Worm (Caenorhabditis elegans) whole organism, L4 larva: ENCODE measurements around the gene F54C8.6.

Experiments
- F10B5.3 ChIP-seq: sonication (generic microtip); optimal IDR thresholded peaks from 2 replicates; lab custom pipeline; 2016; ENCODE audit warnings: mild to moderate bottlenecking, missing genetic modification characterization, missing compliant biosample characterization
- F49E8.2 ChIP-seq: sonication (generic microtip); optimal IDR thresholded peaks from 2 replicates; lab custom pipeline; 2016; ENCODE audit warnings: missing compliant biosample characterization, mild to moderate bottlenecking, missing genetic modification characterization, borderline replicate concordance
- R02D3.7 ChIP-seq: fragments of 150-350 bp; sonication (generic microtip); optimal IDR thresholded peaks from 3 replicates; lab custom pipeline; 2014; ENCODE audit warnings: missing biosample characterization, missing genetic modification characterization
- T26A8.4 ChIP-seq: fragments of 200-800 bp; sonication (Bioruptor generic); IDR thresholded peaks from 2 replicates; pipeline ENCODE4 v1.3.6; 2022; ENCODE audit warnings: missing genetic modification characterization, missing compliant biosample characterization
- Y105C5A.15 ChIP-seq: fragments of 200-800 bp; sonication (Bioruptor generic); IDR thresholded peaks from 2 replicates; pipeline ENCODE4 v1.3.6; 2022; ENCODE audit warnings: missing genetic modification characterization, missing compliant biosample characterization
- Y48G9A.11 ChIP-seq: fragments of 200-800 bp; sonication (Bioruptor generic); IDR thresholded peaks from 2 replicates; pipeline ENCODE4 v1.3.6; 2022; ENCODE audit warnings: missing genetic modification reagents, missing genetic modification characterization, missing compliant biosample characterization
- ZK337.2 ChIP-seq: fragments of 200-800 bp; sonication (Bioruptor generic); IDR thresholded peaks from 2 replicates; pipeline ENCODE4 v1.3.6; 2022; ENCODE audit warnings: missing genetic modification reagents, missing genetic modification characterization, missing compliant biosample characterization
- ZK546.5 ChIP-seq, 2 experiments: sonication (generic microtip); optimal IDR thresholded peaks; 2 replicates each; lab custom pipeline; 2017; ENCODE audit warnings: missing biosample characterization in 2 of 2, missing genetic modification characterization in 2 of 2
- ceh-20 ChIP-seq: fragments of 200-800 bp; sonication (Bioruptor generic); IDR thresholded peaks from 2 replicates; pipeline ENCODE4 v1.3.6; 2022; ENCODE audit warnings: missing genetic modification reagents, missing genetic modification characterization, missing compliant biosample characterization
- ceh-28 ChIP-seq: fragments of 150-350 bp; optimal IDR thresholded peaks from 2 replicates; lab custom pipeline; 2014; ENCODE audit warnings: missing biosample characterization, missing genetic modification reagents, missing genetic modification characterization
- ceh-32 ChIP-seq: sonication (generic microtip); optimal IDR thresholded peaks from 2 replicates; lab custom pipeline; 2016; ENCODE audit warnings: mild to moderate bottlenecking, missing genetic modification characterization, missing compliant biosample characterization; ENCODE audit not compliant: poor library complexity
- ctbp-1 ChIP-seq: fragments of 200-800 bp; sonication (Bioruptor generic); IDR thresholded peaks from 2 replicates; pipeline ENCODE4 v1.3.6; 2022; ENCODE audit warnings: missing genetic modification reagents, missing genetic modification characterization, missing compliant biosample characterization
- daf-19 ChIP-seq: fragments of 200-800 bp; sonication (Bioruptor generic); conservative IDR thresholded peaks from 2 replicates; pipeline ENCODE4 v1.3.6; 2022; ENCODE audit warnings: missing genetic modification characterization, missing compliant biosample characterization
- daf-8 ChIP-seq: fragments of 200-800 bp; sonication (Bioruptor generic); IDR thresholded peaks from 2 replicates; pipeline ENCODE4 v1.3.6; 2022; ENCODE audit warnings: missing genetic modification characterization, missing compliant biosample characterization
- dmd-6 ChIP-seq: fragments of 200-800 bp; sonication (Bioruptor generic); IDR thresholded peaks from 2 replicates; pipeline ENCODE4 v1.3.6; 2022; ENCODE audit warnings: missing genetic modification reagents, missing genetic modification characterization, missing compliant biosample characterization
- dpl-1 ChIP-seq: fragments of 150-350 bp; optimal IDR thresholded peaks from 2 replicates; lab custom pipeline; 2014; ENCODE audit warnings: missing biosample characterization, missing genetic modification reagents, missing genetic modification characterization
- duxl-1 ChIP-seq: sonication (generic microtip); optimal IDR thresholded peaks from 2 replicates; lab custom pipeline; 2016; ENCODE audit warnings: mild to moderate bottlenecking, missing genetic modification characterization, moderate library complexity, missing compliant biosample characterization; ENCODE audit not compliant: poor library complexity
- dve-1 ChIP-seq: sonication (generic microtip); optimal IDR thresholded peaks from 2 replicates; lab custom pipeline; 2017; ENCODE audit warnings: antibody characterized with exemption, mild to moderate bottlenecking, missing genetic modification characterization, missing compliant biosample characterization; ENCODE audit not compliant: insufficient read depth
- egl-43 ChIP-seq: fragments of 200-800 bp; sonication (Bioruptor generic); IDR thresholded peaks from 2 replicates; pipeline ENCODE4 v1.3.6; 2022; ENCODE audit warnings: missing genetic modification reagents, missing genetic modification characterization, missing compliant biosample characterization
- fos-1 ChIP-seq: fragments of 150-350 bp; optimal IDR thresholded peaks from 2 replicates; lab custom pipeline; 2014; ENCODE audit warnings: missing biosample characterization, missing genetic modification characterization
- gei-8 ChIP-seq: fragments of 200-800 bp; sonication (Bioruptor generic); optimal IDR thresholded peaks from 2 replicates; lab custom pipeline; 2018; ENCODE audit warnings: mild to moderate bottlenecking, missing genetic modification characterization, missing compliant biosample characterization
- hif-1 ChIP-seq, 2 experiments: sonication (generic microtip); optimal IDR thresholded peaks; 2 replicates each; lab custom pipeline; 2016 to 2017; ENCODE audit warnings: missing compliant biosample characterization in 2 of 2, missing genetic modification characterization in 2 of 2, missing genetic modification reagents in 2 of 2, missing genotype in 2 of 2, mild to moderate bottlenecking in 1 of 2
- hlh-30 ChIP-seq: sonication (generic microtip); optimal IDR thresholded peaks from 2 replicates; lab custom pipeline; 2017; ENCODE audit warnings: antibody characterized with exemption, mild to moderate bottlenecking, missing genetic modification characterization, missing compliant biosample characterization; ENCODE audit not compliant: insufficient read depth
- jun-1 ChIP-seq: fragments of 150-350 bp; optimal IDR thresholded peaks from 2 replicates; lab custom pipeline; 2014; ENCODE audit warnings: missing biosample characterization, missing genetic modification reagents, missing genetic modification characterization
- lin-13 ChIP-seq: fragments of 150-350 bp; optimal IDR thresholded peaks from 2 replicates; lab custom pipeline; 2014; ENCODE audit warnings: missing biosample characterization, missing genetic modification reagents, missing genetic modification characterization
- lir-3 ChIP-seq: sonication (generic microtip); optimal IDR thresholded peaks from 2 replicates; lab custom pipeline; 2016; ENCODE audit warnings: mild to moderate bottlenecking, missing genetic modification characterization, missing compliant biosample characterization
- lsy-2 ChIP-seq, 2 experiments: fragments of 150-350 bp in 1 of 2; sonication (generic microtip) in 1 of 2; optimal IDR thresholded peaks; 2 replicates each; lab custom pipeline; 2014 to 2017; ENCODE audit warnings: missing biosample characterization in 2 of 2, missing genetic modification characterization in 2 of 2
- mdl-1 ChIP-seq, 2 experiments: fragments of 150-350 bp in 1 of 2; sonication (generic microtip) in 1 of 2; optimal IDR thresholded peaks; 2 replicates each; lab custom pipeline; 2014 to 2017; ENCODE audit warnings: missing biosample characterization in 2 of 2, missing genetic modification characterization in 2 of 2
- mes-2 ChIP-seq: sonication (generic microtip); optimal IDR thresholded peaks from 2 replicates; lab custom pipeline; 2016; ENCODE audit warnings: missing genotype, mild to moderate bottlenecking, missing genetic modification characterization, missing compliant biosample characterization; ENCODE audit not compliant: poor library complexity, severe bottlenecking
- mxl-2 ChIP-seq: fragments of 200-800 bp; sonication (Bioruptor generic); conservative IDR thresholded peaks from 2 replicates; pipeline ENCODE4 v1.3.6; 2022; ENCODE audit warnings: missing genetic modification reagents, missing genetic modification characterization, missing compliant biosample characterization
- nhr-11 ChIP-seq: fragments of 150-350 bp; optimal IDR thresholded peaks from 2 replicates; lab custom pipeline; 2014; ENCODE audit warnings: missing biosample characterization, missing genetic modification characterization
- nhr-237 ChIP-seq: sonication (generic microtip); optimal IDR thresholded peaks from 2 replicates; lab custom pipeline; 2017; ENCODE audit warnings: missing biosample characterization, missing genetic modification characterization
- nhr-28 ChIP-seq: fragments of 150-350 bp; optimal IDR thresholded peaks from 2 replicates; lab custom pipeline; 2014; ENCODE audit warnings: missing biosample characterization, missing genetic modification characterization
- nhr-6 ChIP-seq: fragments of 150-350 bp; optimal IDR thresholded peaks from 2 replicates; lab custom pipeline; 2014; ENCODE audit warnings: missing biosample characterization, missing genetic modification characterization
- nhr-76 ChIP-seq: fragments of 150-350 bp; optimal IDR thresholded peaks from 2 replicates; lab custom pipeline; 2014; ENCODE audit warnings: missing biosample characterization, missing genetic modification characterization
- pha-4 ChIP-seq, 2 experiments: fragments of 150-350 bp in 1 of 2; fragments of 200-800 bp in 1 of 2; sonication (Bioruptor generic) in 1 of 2; IDR thresholded peaks in 1 of 2; optimal IDR thresholded peaks in 1 of 2; 2 replicates each; pipeline versions ENCODE4 v1.3.6 to Lab custom; 2014 to 2022; ENCODE audit warnings: missing genetic modification characterization in 2 of 2, missing genetic modification reagents in 2 of 2, missing biosample characterization in 1 of 2, missing compliant biosample characterization in 1 of 2
- rbr-2 ChIP-seq: sonication (generic microtip); optimal IDR thresholded peaks from 2 replicates; lab custom pipeline; 2016; ENCODE audit warnings: missing genotype, missing genetic modification characterization, missing compliant biosample characterization
- snpc-1.2 ChIP-seq: fragments of 200-800 bp; sonication (Bioruptor generic); IDR thresholded peaks from 2 replicates; pipeline ENCODE4 v1.3.6; 2022; ENCODE audit warnings: missing genetic modification reagents, missing genetic modification characterization, missing compliant biosample characterization
- spr-1 ChIP-seq: sonication (generic microtip); optimal IDR thresholded peaks from 2 replicates; lab custom pipeline; 2016; ENCODE audit warnings: mild to moderate bottlenecking, missing genetic modification characterization, missing compliant biosample characterization
- spr-3 ChIP-seq: fragments of 200-800 bp; sonication (Bioruptor generic); optimal IDR thresholded peaks from 2 replicates; lab custom pipeline; 2018; ENCODE audit warnings: mild to moderate bottlenecking, missing genetic modification characterization, missing compliant biosample characterization
- unc-62 ChIP-seq, 3 experiments: fragments of 150-350 bp in 1 of 3; sonication (generic microtip); optimal IDR thresholded peaks in 2 of 3; peaks in 1 of 3; 1 replicate in 1 of 3; 2 replicates in 2 of 3; lab custom pipeline; 2014 to 2017; ENCODE audit warnings: missing biosample characterization in 3 of 3, missing genetic modification characterization in 3 of 3, missing genetic modification reagents in 3 of 3, missing genotype in 1 of 3
- vab-7 ChIP-seq: fragments of 200-800 bp; sonication (Bioruptor generic); IDR thresholded peaks from 2 replicates; pipeline ENCODE4 v1.3.6; 2022; ENCODE audit warnings: missing genetic modification reagents, missing genetic modification characterization, missing compliant biosample characterization
- zfp-2 ChIP-seq: sonication (generic microtip); optimal IDR thresholded peaks from 2 replicates; lab custom pipeline; 2016; ENCODE audit warnings: mild to moderate bottlenecking, missing genetic modification characterization, missing compliant biosample characterization
- zfp-3 ChIP-seq: fragments of 200-800 bp; sonication (Bioruptor generic); conservative IDR thresholded peaks from 2 replicates; pipeline ENCODE4 v1.3.6; 2022; ENCODE audit warnings: missing genetic modification reagents, missing genetic modification characterization, missing compliant biosample characterization
- zip-11 ChIP-seq: fragments of 200-800 bp; sonication (Bioruptor generic); IDR thresholded peaks from 2 replicates; pipeline ENCODE4 v1.3.6; 2022; ENCODE audit warnings: missing genetic modification characterization, missing compliant biosample characterization
- zip-2 ChIP-seq: fragments of 150-350 bp; optimal IDR thresholded peaks from 2 replicates; lab custom pipeline; 2014; ENCODE audit warnings: missing biosample characterization, missing genetic modification characterization
- ztf-11 ChIP-seq: fragments of 150-350 bp; optimal IDR thresholded peaks from 2 replicates; lab custom pipeline; 2014; ENCODE audit warnings: missing biosample characterization, missing genetic modification characterization
- ztf-7 ChIP-seq: fragments of 150-350 bp; optimal IDR thresholded peaks from 2 replicates; lab custom pipeline; 2014; ENCODE audit warnings: missing biosample characterization, missing genetic modification characterization

Gene F54C8.6

DNA sequence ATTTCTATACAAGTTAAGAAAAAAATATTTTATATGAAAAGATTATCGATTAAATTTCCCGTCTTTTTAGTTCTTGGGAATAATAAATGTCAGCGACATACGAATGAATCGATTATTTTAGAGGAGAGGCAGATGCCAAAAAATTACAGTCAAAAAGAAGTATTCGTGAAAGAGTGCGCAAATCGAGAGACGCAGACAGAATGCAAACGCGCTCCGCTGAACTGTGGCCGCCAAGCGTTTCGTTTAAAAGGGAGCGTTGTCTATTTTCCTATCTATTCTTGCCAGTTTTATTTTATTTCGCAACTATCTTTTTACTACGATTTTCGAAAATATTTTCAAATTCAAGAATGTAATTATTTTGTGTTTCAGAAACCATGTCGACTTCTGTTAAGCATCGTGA lies 17.4 kb upstream of the F54C8.6 start, which contains the start of gene baf-1 (continued):
- TF ChIP-seq zip-2 (tag; lab: Kevin White, UChicago): no peak
- TF ChIP-seq Y105C5A.15: no peak
- TF ChIP-seq R02D3.7 (tag; lab: Kevin White, UChicago): no peak
- TF ChIP-seq ZK546.5 (tag; optimal IDR thresholded peaks at IDR 0.05; lab: Kevin White, UChicago): no peak
- TF ChIP-seq nhr-11 (tag; lab: Kevin White, UChicago): no peak
- peak; percentile 31; the same call in 1 of the 2 replicates for TF ChIP-seq zfp-3
- no peak for TF ChIP-seq T26A8.4 (GFP tag; lab: Robert Waterston, UW)
- TF ChIP-seq ztf-7 (tag; lab: Kevin White, UChicago): no peak
- no peak for TF ChIP-seq ZK337.2 (GFP tag; lab: Robert Waterston, UW)
- TF ChIP-seq jun-1 (tag; lab: Kevin White, UChicago): no peak
- peak in 1 of 2 experiments; percentile 78 for TF ChIP-seq lsy-2 (tag; optimal IDR thresholded peaks at IDR 0.05; lab: Kevin White, UChicago)
- TF ChIP-seq mes-2: peak; percentile 87
- TF ChIP-seq nhr-237: no peak
- TF ChIP-seq hif-1 (tag; optimal IDR thresholded peaks at IDR 0.05; lab: Kevin White, UChicago): peak in 1 of 2 experiments; percentile 31
- no peak for TF ChIP-seq F10B5.3 (tag; lab: Kevin White, UChicago)
- no peak for TF ChIP-seq dmd-6 (GFP tag; lab: Robert Waterston, UW)
- TF ChIP-seq dve-1: peak; percentile 73
- TF ChIP-seq pha-4 (GFP tag; IDR thresholded peaks at IDR 0.05; lab: Robert Waterston, UW): no peak
- TF ChIP-seq pha-4 (tag; optimal IDR thresholded peaks at IDR 0.05; lab: Kevin White, UChicago): no peak
- TF ChIP-seq zfp-2: no peak
- TF ChIP-seq unc-62 (GFP tag; optimal IDR thresholded peaks at IDR 0.05 in 1 of 2; lab: Kevin White, UChicago): no peak
- no peak for TF ChIP-seq unc-62 (tag; optimal IDR thresholded peaks at IDR 0.05; lab: Kevin White, UChicago)
- TF ChIP-seq mdl-1 (tag; optimal IDR thresholded peaks at IDR 0.05; lab: Kevin White, UChicago): no peak
- no peak for TF ChIP-seq fos-1 (tag; lab: Kevin White, UChicago)
- no peak for TF ChIP-seq gei-8 (GFP tag; lab: Kevin White, UChicago)
- TF ChIP-seq F49E8.2: no peak
- peak; percentile 11 for TF ChIP-seq ceh-28
- no peak for TF ChIP-seq lir-3 (tag; lab: Kevin White, UChicago)
- TF ChIP-seq spr-3: no peak
- TF ChIP-seq egl-43 (GFP tag; lab: Robert Waterston, UW): no peak
- no peak for TF ChIP-seq Y48G9A.11
- peak; percentile 72 for TF ChIP-seq duxl-1 (tag; lab: Kevin White, UChicago)
- no peak for TF ChIP-seq vab-7
- TF ChIP-seq mxl-2 (GFP tag; lab: Robert Waterston, UW): no peak
- no peak for TF ChIP-seq spr-1 (tag; lab: Kevin White, UChicago)
- TF ChIP-seq ztf-11 (tag; lab: Kevin White, UChicago): no peak
- TF ChIP-seq lin-13 (GFP tag; lab: Kevin White, UChicago): peak; percentile 23
- peak; percentile 34 for TF ChIP-seq nhr-28 (tag; lab: Kevin White, UChicago)
- TF ChIP-seq snpc-1.2 (GFP tag; lab: Robert Waterston, UW): no peak
- no peak for TF ChIP-seq ceh-20 (GFP tag; lab: Robert Waterston, UW)
- peak; percentile 59 for TF ChIP-seq nhr-6
- TF ChIP-seq nhr-76 (tag; lab: Kevin White, UChicago): no peak
- TF ChIP-seq daf-19 (GFP tag; lab: Robert Waterston, UW): no peak
- TF ChIP-seq zip-11 (GFP tag; lab: Robert Waterston, UW): no peak
- TF ChIP-seq dpl-1 (GFP tag; lab: Kevin White, UChicago): peak; percentile 70
- TF ChIP-seq rbr-2 (tag; lab: Kevin White, UChicago): peak; percentile 58
- no peak for TF ChIP-seq daf-8
- TF ChIP-seq ctbp-1 (GFP tag; lab: Robert Waterston, UW): no peak
- TF ChIP-seq ceh-32 (tag; lab: Kevin White, UChicago): no peak
- peak; percentile 32 for TF ChIP-seq hlh-30 (tag; lab: Kevin White, UChicago)
- TF ChIP-seq, all 104 proteins: peak for 24
